Fruit fly (Drosophila melanogaster) whole organism, embryonic: ENCODE measurements around the gene CG43339.

Source experiments
- CG10979 ChIP-seq: fragments of 200-800 bp; sonication (Bioruptor generic); optimal IDR thresholded peaks from 2 replicates; lab custom pipeline; 2018; ENCODE audit warnings: missing biosample characterization, mild to moderate bottlenecking, missing genetic modification characterization, moderate library complexity
- CG11695 ChIP-seq: fragments of 200-800 bp; sonication (Bioruptor generic); IDR thresholded peaks from 3 replicates; pipeline ENCODE4 v1.3.6; 2022; ENCODE audit warnings: missing biosample characterization, missing genetic modification characterization
- CG12236 ChIP-seq: fragments of 200-800 bp; sonication (Bioruptor generic); optimal IDR thresholded peaks from 2 replicates; lab custom pipeline; 2016; ENCODE audit warnings: missing biosample characterization, missing genetic modification characterization
- CG12299 ChIP-seq: fragments of 200-800 bp; sonication (Bioruptor generic); optimal IDR thresholded peaks from 2 replicates; lab custom pipeline; 2018; ENCODE audit warnings: missing biosample characterization, mild to moderate bottlenecking, missing genetic modification characterization
- CG14667 ChIP-seq: fragments of 200-800 bp; sonication (Bioruptor generic); IDR thresholded peaks from 2 replicates; pipeline ENCODE4 v1.3.6; 2022; ENCODE audit warnings: missing biosample characterization, missing genetic modification characterization
- CG18262 ChIP-seq: fragments of 200-800 bp; optimal IDR thresholded peaks from 3 replicates; lab custom pipeline; 2019; ENCODE audit warnings: missing biosample characterization, mild to moderate bottlenecking, missing genetic modification characterization, moderate library complexity
- CG30431 ChIP-seq: fragments of 200-800 bp; sonication (Bioruptor generic); optimal IDR thresholded peaks from 2 replicates; lab custom pipeline; 2017; ENCODE audit warnings: missing biosample characterization, missing genetic modification characterization
- CG31365 ChIP-seq: fragments of 200-800 bp; sonication (Bioruptor generic); optimal IDR thresholded peaks from 2 replicates; lab custom pipeline; 2018; ENCODE audit warnings: missing biosample characterization, mild to moderate bottlenecking, missing genetic modification characterization
- CG3726 ChIP-seq: fragments of 200-800 bp; sonication (Bioruptor generic); IDR thresholded peaks from 3 replicates; pipeline ENCODE4, ENCODE4 v1.3.6; 2022; ENCODE audit warnings: missing biosample characterization, missing genetic modification characterization
- CG7556 ChIP-seq: fragments of 200-800 bp; sonication (Bioruptor generic); optimal IDR thresholded peaks from 2 replicates; lab custom pipeline; 2017; ENCODE audit warnings: missing biosample characterization, mild to moderate bottlenecking, missing genetic modification characterization
- CG9215 ChIP-seq: fragments of 200-800 bp; sonication (Bioruptor generic); IDR thresholded peaks from 2 replicates; pipeline ENCODE4 v1.3.6; 2022; ENCODE audit warnings: missing biosample characterization, missing genetic modification characterization
- CG9817 ChIP-seq: fragments of 200-800 bp; sonication (Bioruptor generic); optimal IDR thresholded peaks from 2 replicates; lab custom pipeline; 2018; ENCODE audit warnings: missing biosample characterization, mild to moderate bottlenecking, missing genetic modification characterization, moderate library complexity
- Dip3 ChIP-seq: fragments of 200-800 bp; sonication (Bioruptor generic); optimal IDR thresholded peaks from 3 replicates; lab custom pipeline; 2016; ENCODE audit warnings: missing biosample characterization, missing genetic modification characterization
- E2f2 ChIP-seq: fragments of 200-800 bp; sonication (Bioruptor generic); IDR thresholded peaks from 2 replicates; pipeline ENCODE4 v1.3.6; 2022; ENCODE audit warnings: missing biosample characterization, missing genetic modification characterization
- Eip74EF ChIP-seq, 2 experiments: fragments of 200-800 bp in 1 of 2; fragments of >200 bp in 1 of 2; sonication (Bioruptor generic) in 1 of 2; optimal IDR thresholded peaks; 2 replicates each; lab custom pipeline; 2017 to 2019; ENCODE audit warnings: missing biosample characterization in 2 of 2, missing genetic modification characterization in 2 of 2, mild to moderate bottlenecking in 1 of 2, moderate library complexity in 1 of 2
- HLH4C ChIP-seq: fragments of 200-800 bp; sonication (Bioruptor generic); IDR thresholded peaks from 3 replicates; pipeline ENCODE4 v1.3.6; 2022; ENCODE audit warnings: missing biosample characterization, missing genetic modification characterization; ENCODE audit not compliant: partially characterized antibody
- Hsf ChIP-seq: fragments of 200-800 bp; sonication (Bioruptor generic); optimal IDR thresholded peaks from 3 replicates; lab custom pipeline; 2016; ENCODE audit warnings: missing biosample characterization, missing genetic modification characterization
- Lhr ChIP-seq: fragments of 200-800 bp; sonication (Bioruptor generic); optimal IDR thresholded peaks from 3 replicates; lab custom pipeline; 2017; ENCODE audit warnings: mild to moderate bottlenecking, missing biosample characterization, missing genetic modification reagents, missing genetic modification characterization
- NK7.1 ChIP-seq: fragments of 200-800 bp; sonication (Bioruptor generic); optimal IDR thresholded peaks from 3 replicates; lab custom pipeline; 2016; ENCODE audit warnings: missing biosample characterization, missing genetic modification characterization
- Nf-YB ChIP-seq: fragments of 200-800 bp; sonication (Bioruptor generic); optimal IDR thresholded peaks from 3 replicates; lab custom pipeline; 2019; ENCODE audit warnings: missing biosample characterization, mild to moderate bottlenecking, missing genetic modification characterization, moderate library complexity
- Pdp1 ChIP-seq, 2 experiments: fragments of 200-800 bp; sonication (Bioruptor generic); optimal IDR thresholded peaks; 3 replicates each; lab custom pipeline; 2016; ENCODE audit warnings: missing biosample characterization in 2 of 2, missing genetic modification characterization in 2 of 2, mild to moderate bottlenecking in 1 of 2, moderate library complexity in 1 of 2
- Rfx ChIP-seq: fragments of 200-800 bp; sonication (Bioruptor generic); IDR thresholded peaks from 2 replicates; pipeline ENCODE4 v1.3.6; 2022; ENCODE audit warnings: missing biosample characterization, missing genetic modification characterization
- Sin3A ChIP-seq: fragments of >200 bp; optimal IDR thresholded peaks from 2 replicates; lab custom pipeline; 2018
- Sry-β ChIP-seq: fragments of 200-800 bp; sonication (Bioruptor generic); optimal IDR thresholded peaks from 2 replicates; lab custom pipeline; 2018; ENCODE audit warnings: missing biosample characterization, mild to moderate bottlenecking, missing genetic modification characterization, moderate library complexity
- al ChIP-seq: fragments of 200-800 bp; sonication (Bioruptor generic); IDR thresholded peaks from 2 replicates; pipeline ENCODE4 v1.3.6; 2022; ENCODE audit warnings: missing biosample characterization, missing genetic modification characterization
- bsh ChIP-seq, 2 experiments: fragments of 200-800 bp; sonication (Bioruptor generic); optimal IDR thresholded peaks; 2 replicates each; lab custom pipeline; 2017 to 2018; ENCODE audit warnings: mild to moderate bottlenecking in 2 of 2, missing biosample characterization in 2 of 2, missing genetic modification characterization in 2 of 2, moderate library complexity in 1 of 2
- btn ChIP-seq: fragments of 200-800 bp; sonication (Bioruptor generic); optimal IDR thresholded peaks from 2 replicates; lab custom pipeline; 2016; ENCODE audit warnings: missing biosample characterization, missing genetic modification characterization
- cas ChIP-seq: fragments of 200-800 bp; sonication (Bioruptor generic); IDR thresholded peaks from 2 replicates; pipeline ENCODE4 v1.3.6; 2022; ENCODE audit warnings: missing biosample characterization, missing genetic modification characterization
- caup ChIP-seq: fragments of 200-800 bp; sonication (Bioruptor generic); optimal IDR thresholded peaks from 3 replicates; lab custom pipeline; 2017; ENCODE audit warnings: missing biosample characterization, mild to moderate bottlenecking, missing genetic modification characterization, moderate library complexity; ENCODE audit not compliant: severe bottlenecking
- crc ChIP-seq: fragments of 200-800 bp; sonication (Bioruptor generic); optimal IDR thresholded peaks from 2 replicates; lab custom pipeline; 2016; ENCODE audit warnings: missing biosample characterization, missing genetic modification characterization
- crp ChIP-seq, 2 experiments: fragments of 200-800 bp; sonication (Bioruptor generic); optimal IDR thresholded peaks; 2 replicates in 1 of 2; 3 replicates in 1 of 2; lab custom pipeline; 2017; ENCODE audit warnings: missing biosample characterization in 2 of 2, missing genetic modification characterization in 2 of 2, mild to moderate bottlenecking in 1 of 2, moderate library complexity in 1 of 2
- dm ChIP-seq: fragments of 200-800 bp; sonication (Bioruptor generic); optimal IDR thresholded peaks from 3 replicates; lab custom pipeline; 2016; ENCODE audit warnings: missing biosample characterization, missing genetic modification characterization
- esg ChIP-seq: fragments of 200-800 bp; sonication (Bioruptor generic); conservative IDR thresholded peaks from 2 replicates; pipeline ENCODE4 v1.3.6; 2022; ENCODE audit warnings: missing biosample characterization, missing genetic modification characterization
- fd3F ChIP-seq: fragments of 200-800 bp; sonication (Bioruptor generic); optimal IDR thresholded peaks from 2 replicates; lab custom pipeline; 2018; ENCODE audit warnings: missing biosample characterization, mild to moderate bottlenecking, missing genetic modification characterization, moderate library complexity
- grn ChIP-seq: fragments of 200-800 bp; sonication (Bioruptor generic); optimal IDR thresholded peaks from 3 replicates; lab custom pipeline; 2017; ENCODE audit warnings: missing biosample characterization, missing genetic modification characterization
- gsb ChIP-seq: fragments of 200-800 bp; sonication (Bioruptor generic); IDR thresholded peaks from 2 replicates; pipeline ENCODE4 v1.3.6; 2022; ENCODE audit warnings: missing biosample characterization, missing genetic modification characterization
- jigr1 ChIP-seq: fragments of 200-800 bp; sonication (Bioruptor generic); IDR thresholded peaks from 3 replicates; pipeline ENCODE4 v1.3.6; 2022; ENCODE audit warnings: missing biosample characterization, missing genetic modification characterization
- klu ChIP-seq: fragments of 200-800 bp; sonication (Bioruptor generic); IDR thresholded peaks from 2 replicates; pipeline ENCODE4 v1.3.6; 2022; ENCODE audit warnings: missing biosample characterization, missing genetic modification characterization
- nmo ChIP-seq: fragments of 200-800 bp; sonication (Bioruptor generic); optimal IDR thresholded peaks from 2 replicates; lab custom pipeline; 2018; ENCODE audit warnings: missing biosample characterization, mild to moderate bottlenecking, missing genetic modification characterization, moderate library complexity
- org-1 ChIP-seq: fragments of 200-800 bp; sonication (Bioruptor generic); optimal IDR thresholded peaks from 2 replicates; lab custom pipeline; 2017; ENCODE audit warnings: missing biosample characterization, missing genetic modification characterization
- prd ChIP-seq, 3 experiments: fragments of >200 bp in 2 of 3; fragments of 200-800 bp in 1 of 3; sonication (Bioruptor generic) in 1 of 3; optimal IDR thresholded peaks in 2 of 3; IDR thresholded peaks in 1 of 3; 2 replicates in 2 of 3; 3 replicates in 1 of 3; pipeline versions ENCODE4 v1.3.6 to Lab custom; 2017 to 2022; ENCODE audit warnings: missing biosample characterization in 1 of 3, missing genetic modification characterization in 1 of 3
- scrt ChIP-seq: fragments of 200-800 bp; sonication (Bioruptor generic); optimal IDR thresholded peaks from 2 replicates; lab custom pipeline; 2018; ENCODE audit warnings: missing biosample characterization, mild to moderate bottlenecking, missing genetic modification characterization, moderate library complexity
- sima ChIP-seq: fragments of 200-800 bp; sonication (Bioruptor generic); optimal IDR thresholded peaks from 2 replicates; lab custom pipeline; 2016; ENCODE audit warnings: missing biosample characterization, missing genetic modification characterization
- sisA ChIP-seq: fragments of 200-800 bp; sonication (Bioruptor generic); IDR thresholded peaks from 2 replicates; pipeline ENCODE4 v1.3.6; 2022; ENCODE audit warnings: missing biosample characterization, missing genetic modification characterization
- tap ChIP-seq: fragments of 200-800 bp; optimal IDR thresholded peaks from 3 replicates; lab custom pipeline; 2019; ENCODE audit warnings: missing biosample characterization, mild to moderate bottlenecking, missing genetic modification characterization, moderate library complexity
- unpg ChIP-seq: fragments of 200-800 bp; sonication (Bioruptor generic); optimal IDR thresholded peaks from 3 replicates; lab custom pipeline; 2018; ENCODE audit warnings: missing biosample characterization, mild to moderate bottlenecking, missing genetic modification characterization, moderate library complexity
- wor ChIP-seq: fragments of 200-800 bp; sonication (Bioruptor generic); IDR thresholded peaks from 2 replicates; pipeline ENCODE4 v1.3.6; 2022; ENCODE audit warnings: missing biosample characterization, missing genetic modification characterization
- zen ChIP-seq: fragments of 200-800 bp; sonication (Bioruptor generic); optimal IDR thresholded peaks from 3 replicates; lab custom pipeline; 2018; ENCODE audit warnings: missing biosample characterization, mild to moderate bottlenecking, missing genetic modification characterization, moderate library complexity

Gene CG43339

dm6 chr2L:18676948-18677820 lies 4.1 kb upstream of the CG43339 start, which contains the start of the genes Mst36Fa and CG31751 (continued):
- TF ChIP-seq Sry-β (GFP tag; lab: Kevin White, UChicago) = peak; percentile 62
- no peak for TF ChIP-seq esg (GFP tag; lab: Robert Waterston, UW)
- no peak for TF ChIP-seq jigr1 (GFP tag; lab: Robert Waterston, UW)
- TF ChIP-seq Rfx (GFP tag; lab: Robert Waterston, UW) = peak; percentile 81
- TF ChIP-seq crc (GFP tag; lab: Kevin White, UChicago) = peak; percentile 78
- peak; percentile 68 for TF ChIP-seq Nf-YB
- peak; percentile 75 for TF ChIP-seq CG31365 (tag; lab: Kevin White, UChicago)
- peak; percentile 63 for TF ChIP-seq tap (tag; lab: Kevin White, UChicago)
- peak; percentile 88 for TF ChIP-seq CG7556 (GFP tag; lab: Kevin White, UChicago)
- TF ChIP-seq wor = no peak
- TF ChIP-seq E2f2 = peak; percentile 98
- peak; percentile 71 for TF ChIP-seq CG11695
- TF ChIP-seq unpg = peak; percentile 73
- peak; percentile 86 for TF ChIP-seq grn (GFP tag; lab: Kevin White, UChicago)
- peak; percentile 47 for TF ChIP-seq dm (GFP tag; lab: Kevin White, UChicago)
- peak; percentile 74 for TF ChIP-seq CG12299 (tag; lab: Kevin White, UChicago)
- TF ChIP-seq Hsf (GFP tag; lab: Kevin White, UChicago) = peak; percentile 64
- TF ChIP-seq cas (GFP tag; lab: Robert Waterston, UW) = no peak
- TF ChIP-seq org-1 (GFP tag; lab: Kevin White, UChicago) = peak; percentile 88
- TF ChIP-seq CG18262 (tag; lab: Kevin White, UChicago) = peak; percentile 57
- peak; percentile 20; the same call in 1 of the 2 replicates for TF ChIP-seq CG9215
- TF ChIP-seq bsh (GFP tag; optimal IDR thresholded peaks at IDR 0.05; lab: Kevin White, UChicago) = peak in 1 of 2 experiments; percentile 68
- no peak for TF ChIP-seq CG14667
- peak; percentile 90 to 98 for TF ChIP-seq crp (GFP tag; optimal IDR thresholded peaks at IDR 0.05; lab: Kevin White, UChicago)
- TF ChIP-seq NK7.1 = peak; percentile 81
- no peak for TF ChIP-seq al (GFP tag; lab: Robert Waterston, UW)
- peak; percentile 6 for TF ChIP-seq zen
- peak; percentile 44 for TF ChIP-seq Lhr (GFP tag; lab: Kevin White, UChicago)
- TF ChIP-seq CG30431 (GFP tag; lab: Kevin White, UChicago) = no peak
- peak; percentile 83 for TF ChIP-seq CG12236
- no peak; the same call in 1 of the 2 replicates for TF ChIP-seq sisA
- peak; percentile 68 for TF ChIP-seq btn (GFP tag; lab: Kevin White, UChicago)
- TF ChIP-seq Dip3 (GFP tag; lab: Kevin White, UChicago) = no peak
- no peak for TF ChIP-seq HLH4C
- peak; percentile 30 for TF ChIP-seq nmo (GFP tag; lab: Kevin White, UChicago)
- peak; percentile 74 for TF ChIP-seq CG9817
- TF ChIP-seq scrt (GFP tag; lab: Kevin White, UChicago) = peak; percentile 71
- no peak for TF ChIP-seq klu
- peak; percentile 88 for TF ChIP-seq fd3F (GFP tag; lab: Kevin White, UChicago)
- TF ChIP-seq CG10979 (tag; lab: Kevin White, UChicago) = peak; percentile 40
- TF ChIP-seq Eip74EF (GFP tag; optimal IDR thresholded peaks at IDR 0.05; lab: Kevin White, UChicago) = peak in 1 of 2 experiments; percentile 75
- TF ChIP-seq Sin3A (lab: Kevin White, UChicago) = peak; percentile 43
- peak; percentile 94 for TF ChIP-seq caup
- no peak for TF ChIP-seq prd (optimal IDR thresholded peaks at IDR 0.05; lab: Kevin White, UChicago)
- TF ChIP-seq prd (GFP tag; IDR thresholded peaks at IDR 0.05; lab: Robert Waterston, UW) = no peak
- TF ChIP-seq Pdp1 (GFP tag; optimal IDR thresholded peaks at IDR 0.05; lab: Kevin White, UChicago) = peak in 1 of 2 experiments; percentile 67
- no peak for TF ChIP-seq CG3726
- TF ChIP-seq sima (GFP tag; lab: Kevin White, UChicago) = peak; percentile 71
- TF ChIP-seq gsb = peak; percentile 74
